Worm (Caenorhabditis elegans) whole organism, L1 larva: ENCODE measurements around the gene nas-12.

Experiments used
- C16A3.4 ChIP-seq: fragments of 150-350 bp; optimal IDR thresholded peaks from 2 replicates; lab custom pipeline; 2014; ENCODE audit warnings: missing biosample characterization, missing genetic modification characterization
- blmp-1 ChIP-seq: fragments of 150-350 bp; optimal IDR thresholded peaks from 2 replicates; lab custom pipeline; 2014; ENCODE audit warnings: missing biosample characterization, missing genetic modification characterization
- ceh-63 ChIP-seq: fragments of 200-800 bp; sonication (Bioruptor generic); optimal IDR thresholded peaks from 2 replicates; lab custom pipeline; 2018; ENCODE audit warnings: mild to moderate bottlenecking, missing genetic modification characterization, missing compliant biosample characterization
- ceh-82 ChIP-seq, 3 experiments: fragments of 150-350 bp in 1 of 3; sonication (generic microtip) in 2 of 3; optimal IDR thresholded peaks; 2 replicates each; lab custom pipeline; 2014 to 2017; ENCODE audit warnings: missing biosample characterization in 3 of 3, missing genetic modification characterization in 3 of 3
- ceh-88 ChIP-seq: fragments of 200-800 bp; sonication (Bioruptor generic); IDR thresholded peaks from 2 replicates; pipeline ENCODE4 v1.3.6; 2022; ENCODE audit warnings: missing genetic modification characterization, missing compliant biosample characterization
- dpl-1 ChIP-seq, 3 experiments: fragments of 150-350 bp in 2 of 3; sonication (generic microtip) in 1 of 3; optimal IDR thresholded peaks; 2 replicates each; lab custom pipeline; 2014 to 2017; ENCODE audit warnings: missing biosample characterization in 3 of 3, missing genetic modification characterization in 3 of 3, missing genetic modification reagents in 3 of 3
- dsc-1 ChIP-seq: sonication (generic microtip); optimal IDR thresholded peaks from 2 replicates; lab custom pipeline; 2016; ENCODE audit warnings: mild to moderate bottlenecking, missing genetic modification characterization, missing compliant biosample characterization
- efl-1 ChIP-seq, 4 experiments: fragments of 150-350 bp; optimal IDR thresholded peaks in 3 of 4; peaks in 1 of 4; 1 replicate in 1 of 4; 2 replicates in 3 of 4; lab custom pipeline; 2014; ENCODE audit warnings: missing biosample characterization in 2 of 4, missing genetic modification characterization in 2 of 4, missing genetic modification reagents in 2 of 4
- egl-13 ChIP-seq: sonication (generic microtip); optimal IDR thresholded peaks from 2 replicates; lab custom pipeline; 2016; ENCODE audit warnings: missing genotype, missing genetic modification reagents, missing genetic modification characterization, missing compliant biosample characterization
- elt-2 ChIP-seq: sonication (generic microtip); optimal IDR thresholded peaks from 2 replicates; lab custom pipeline; 2016; ENCODE audit warnings: missing genetic modification characterization, mild to moderate bottlenecking, inconsistent platforms, missing compliant biosample characterization, missing genetic modification reagents
- elt-3 ChIP-seq, 6 experiments: fragments of 150-350 bp in 1 of 6; sonication (generic microtip); optimal IDR thresholded peaks; 2 replicates each; lab custom pipeline; 2017 to 2018; ENCODE audit warnings: missing biosample characterization in 6 of 6, missing genetic modification characterization in 6 of 6, inconsistent platforms in 1 of 6
- fkh-4 ChIP-seq: sonication (generic microtip); optimal IDR thresholded peaks from 2 replicates; lab custom pipeline; 2016; ENCODE audit warnings: missing compliant biosample characterization, missing genetic modification characterization, borderline replicate concordance
- grh-1 ChIP-seq: fragments of 200-800 bp; sonication (Bioruptor generic); IDR thresholded peaks from 2 replicates; pipeline ENCODE4 v1.3.6; 2022; ENCODE audit warnings: missing genetic modification reagents, missing genetic modification characterization, missing compliant biosample characterization
- hpl-2 ChIP-seq: fragments of 150-350 bp; optimal IDR thresholded peaks from 2 replicates; lab custom pipeline; 2014; ENCODE audit warnings: missing biosample characterization, missing genetic modification reagents, missing genetic modification characterization
- irx-1 ChIP-seq: sonication (generic microtip); optimal IDR thresholded peaks from 2 replicates; lab custom pipeline; 2016; ENCODE audit warnings: missing genetic modification characterization, missing compliant biosample characterization
- isw-1 ChIP-seq: fragments of 200-800 bp; sonication (Bioruptor generic); IDR thresholded peaks from 2 replicates; pipeline ENCODE4 v1.3.6; 2022; ENCODE audit warnings: missing genetic modification characterization, missing compliant biosample characterization
- jun-1 ChIP-seq: fragments of 150-350 bp; optimal IDR thresholded peaks from 2 replicates; lab custom pipeline; 2014; ENCODE audit warnings: missing biosample characterization, missing genetic modification reagents, missing genetic modification characterization
- lin-14 ChIP-seq: fragments of 200-800 bp; sonication (Bioruptor generic); optimal IDR thresholded peaks from 2 replicates; lab custom pipeline; 2018; ENCODE audit warnings: mild to moderate bottlenecking, missing genetic modification characterization, moderate library complexity, missing compliant biosample characterization
- lin-15B ChIP-seq: fragments of 150-350 bp; sonication (generic microtip); optimal IDR thresholded peaks from 3 replicates; lab custom pipeline; 2014; ENCODE audit warnings: missing biosample characterization, missing genetic modification characterization
- lin-35 ChIP-seq, 2 experiments: fragments of 150-350 bp; optimal IDR thresholded peaks; 2 replicates each; lab custom pipeline; 2014; ENCODE audit warnings: missing biosample characterization in 2 of 2, missing genetic modification characterization in 2 of 2, missing genetic modification reagents in 2 of 2
- lin-39 ChIP-seq: fragments of 150-350 bp; optimal IDR thresholded peaks from 2 replicates; lab custom pipeline; 2014; ENCODE audit warnings: missing biosample characterization, missing genetic modification reagents, missing genetic modification characterization
- lsy-2 ChIP-seq, 2 experiments: fragments of 150-350 bp; optimal IDR thresholded peaks; 2 replicates each; lab custom pipeline; 2014; ENCODE audit warnings: missing biosample characterization in 2 of 2, missing genetic modification characterization in 2 of 2
- mep-1 ChIP-seq: fragments of 150-350 bp; optimal IDR thresholded peaks from 2 replicates; lab custom pipeline; 2014; ENCODE audit warnings: missing biosample characterization, missing genetic modification characterization
- nhr-19 ChIP-seq: fragments of 200-800 bp; sonication (Bioruptor generic); conservative IDR thresholded peaks from 2 replicates; pipeline ENCODE4 v1.3.6; 2022; ENCODE audit warnings: missing genetic modification characterization, missing compliant biosample characterization
- nhr-20 ChIP-seq: sonication (generic microtip); optimal IDR thresholded peaks from 2 replicates; lab custom pipeline; 2016; ENCODE audit warnings: mild to moderate bottlenecking, missing genetic modification characterization, missing compliant biosample characterization
- nhr-28 ChIP-seq: fragments of 150-350 bp; optimal IDR thresholded peaks from 2 replicates; lab custom pipeline; 2014; ENCODE audit warnings: missing biosample characterization, missing genetic modification characterization
- nhr-47 ChIP-seq: sonication (generic microtip); optimal IDR thresholded peaks from 2 replicates; lab custom pipeline; 2016; ENCODE audit warnings: mild to moderate bottlenecking, missing genetic modification characterization, moderate library complexity, missing compliant biosample characterization
- nhr-71 ChIP-seq: sonication (generic microtip); optimal IDR thresholded peaks from 2 replicates; lab custom pipeline; 2016; ENCODE audit warnings: mild to moderate bottlenecking, missing genetic modification characterization, moderate library complexity, missing compliant biosample characterization
- nhr-76 ChIP-seq: sonication (generic microtip); optimal IDR thresholded peaks from 2 replicates; lab custom pipeline; 2017; ENCODE audit warnings: missing biosample characterization, missing genetic modification characterization
- nhr-85 ChIP-seq: sonication (generic microtip); peaks from one replicate; lab custom pipeline; 2016; ENCODE audit warnings: missing genetic modification characterization, inconsistent platforms, missing compliant biosample characterization
- nhr-90 ChIP-seq: sonication (generic microtip); optimal IDR thresholded peaks from 2 replicates; lab custom pipeline; 2016; ENCODE audit warnings: mild to moderate bottlenecking, missing genetic modification characterization, missing compliant biosample characterization; ENCODE audit not compliant: poor library complexity
- pag-3 ChIP-seq: sonication (generic microtip); optimal IDR thresholded peaks from 2 replicates; lab custom pipeline; 2017; ENCODE audit warnings: missing genetic modification characterization, mild to moderate bottlenecking, missing compliant biosample characterization, antibody characterized with exemption, borderline replicate concordance; ENCODE audit not compliant: insufficient read depth
- skn-1 ChIP-seq: fragments of 150-350 bp; optimal IDR thresholded peaks from 2 replicates; lab custom pipeline; 2014; ENCODE audit warnings: missing biosample characterization, missing genetic modification characterization
- snpc-4 ChIP-seq: fragments of 150-350 bp; optimal IDR thresholded peaks from 2 replicates; lab custom pipeline; 2014; ENCODE audit warnings: missing biosample characterization, missing genetic modification characterization
- snu-23 ChIP-seq: sonication (generic microtip); optimal IDR thresholded peaks from 2 replicates; lab custom pipeline; 2016; ENCODE audit warnings: missing genetic modification characterization, missing compliant biosample characterization
- sox-4 ChIP-seq: sonication (generic microtip); optimal IDR thresholded peaks from 2 replicates; lab custom pipeline; 2016; ENCODE audit warnings: missing genetic modification characterization, missing compliant biosample characterization
- sup-37 ChIP-seq: fragments of 200-800 bp; sonication (Bioruptor generic); optimal IDR thresholded peaks from 2 replicates; lab custom pipeline; 2018; ENCODE audit warnings: mild to moderate bottlenecking, missing genetic modification characterization, missing compliant biosample characterization
- swsn-7 ChIP-seq: sonication (generic microtip); optimal IDR thresholded peaks from 2 replicates; lab custom pipeline; 2016; ENCODE audit warnings: missing genetic modification characterization, missing compliant biosample characterization
- tbx-2 ChIP-seq: sonication (generic microtip); optimal IDR thresholded peaks from 2 replicates; lab custom pipeline; 2016; ENCODE audit warnings: missing genetic modification characterization, missing compliant biosample characterization
- unc-130 ChIP-seq: fragments of 150-350 bp; optimal IDR thresholded peaks from 2 replicates; lab custom pipeline; 2017; ENCODE audit warnings: missing biosample characterization, missing genetic modification characterization, inconsistent platforms
- xbp-1 ChIP-seq: sonication (generic microtip); optimal IDR thresholded peaks from 2 replicates; lab custom pipeline; 2016; ENCODE audit warnings: missing genetic modification characterization, missing compliant biosample characterization
- zip-4 ChIP-seq: fragments of 200-800 bp; sonication (Bioruptor generic); optimal IDR thresholded peaks from 2 replicates; lab custom pipeline; 2018; ENCODE audit warnings: mild to moderate bottlenecking, missing genetic modification characterization, moderate library complexity, missing compliant biosample characterization

Gene nas-12

DNA sequence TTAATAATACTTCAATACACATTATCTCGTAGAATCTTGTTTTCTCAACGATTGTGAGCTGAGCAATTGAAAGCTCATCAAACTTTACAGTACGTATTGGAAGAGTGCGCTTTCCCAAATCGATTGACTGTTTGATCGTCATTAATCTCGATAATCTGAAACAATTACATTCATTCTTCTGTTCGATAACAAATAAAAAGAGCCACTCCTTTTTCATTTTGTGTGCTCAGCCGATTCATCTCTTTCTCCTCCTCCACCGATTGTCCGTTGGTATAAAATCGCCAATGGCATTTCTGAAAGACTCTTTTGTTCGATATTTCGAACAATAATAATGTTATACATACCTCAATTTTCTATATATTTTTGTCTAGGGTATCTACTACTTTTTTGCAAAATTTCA is at the start of gene nas-12:
TSS of gene nas-12 (plus strand) at position 301 of the 400 bp plus-strand sequence.
- TF ChIP-seq hpl-2 (no peak), snpc-4 (no peak), dsc-1 (no peak), elt-3 (tag; optimal IDR thresholded peaks at IDR 0.05; lab: Kevin White, UChicago) (no peak), tbx-2 (tag; lab: Kevin White, UChicago) (no peak), elt-2 (no peak), sup-37 (GFP tag; lab: Kevin White, UChicago) (no peak), irx-1 (no peak), sox-4 (tag; lab: Kevin White, UChicago) (no peak)

DNA sequence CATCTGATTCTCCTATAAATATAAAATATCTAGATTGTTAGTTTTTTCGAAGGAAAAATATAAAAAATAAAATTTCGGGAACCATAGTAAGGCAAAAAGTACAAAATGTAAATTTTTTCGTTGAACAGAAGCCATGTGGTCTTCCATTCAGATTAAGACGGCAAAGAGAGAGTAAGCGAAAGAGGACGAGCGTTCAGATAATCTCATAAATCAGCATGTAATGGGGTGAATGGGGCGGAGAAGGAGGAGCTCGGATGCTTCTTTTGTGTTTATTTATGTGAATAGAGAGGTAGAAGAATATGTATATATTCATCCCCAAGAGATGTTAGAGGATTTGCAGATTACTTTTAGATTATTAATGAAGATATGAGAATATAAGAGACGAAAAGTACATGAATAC is 49.5 kb upstream of the nas-12 start, which contains the start of gene pxf-1:
TSS of gene pxf-1 (minus strand) at position 14 of the 400 bp plus-strand sequence.
- TF ChIP-seq lin-35 (GFP tag; optimal IDR thresholded peaks at IDR 0.05; lab: Kevin White, UChicago) = no peak
- no peak for TF ChIP-seq nhr-76
- TF ChIP-seq nhr-28 (tag; lab: Kevin White, UChicago) = no peak
- no peak for TF ChIP-seq tbx-2 (tag; lab: Kevin White, UChicago)

DNA sequence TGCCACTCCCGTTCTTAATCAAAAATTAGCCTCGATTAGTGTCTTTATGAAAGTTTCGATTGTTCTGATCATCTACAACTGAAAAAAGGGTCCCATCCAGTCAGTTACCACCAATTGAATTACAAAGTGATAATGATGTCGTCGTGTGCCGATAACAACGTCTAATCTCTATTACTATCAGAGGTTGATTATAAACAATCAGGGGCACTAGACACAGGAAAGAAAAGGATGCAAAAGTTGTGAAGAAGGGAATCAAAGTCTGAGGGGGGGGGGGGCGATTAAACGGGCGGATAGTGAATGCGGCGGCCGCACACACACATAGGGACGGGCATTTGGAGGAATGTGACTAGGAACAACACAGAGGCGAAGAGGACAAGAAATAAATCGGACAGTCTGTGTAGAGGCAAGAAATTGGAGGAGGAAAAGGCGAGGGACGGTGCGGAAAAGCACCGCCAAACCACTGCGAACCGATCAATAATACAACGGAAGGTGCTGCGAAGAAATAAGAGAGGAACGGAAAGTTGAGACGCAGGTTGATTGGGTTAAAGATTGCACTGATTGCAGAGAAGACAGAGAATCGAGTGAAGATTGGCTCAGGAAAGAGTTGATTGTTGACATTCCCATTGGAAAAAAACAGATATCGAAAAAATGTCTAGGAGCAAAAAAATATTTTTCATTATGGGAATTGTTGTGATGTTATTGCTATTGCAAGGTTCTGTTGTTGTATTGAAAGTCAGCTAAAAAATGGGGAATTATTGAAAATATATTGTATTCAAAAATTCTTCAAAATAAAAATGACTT is 48.7 kb upstream of the nas-12 start:
- TF ChIP-seq efl-1 (optimal IDR thresholded peaks at IDR 0.05; lab: Kevin White, UChicago) (no peak), efl-1 (GFP tag; optimal IDR thresholded peaks at IDR 0.05 in 1 of 2; lab: Kevin White, UChicago) (peak in 1 of 2 experiments; percentile 62), swsn-7 (tag; lab: Kevin White, UChicago) (no peak), zip-4 (no peak), snu-23 (peak; percentile 25), nhr-71 (tag; lab: Kevin White, UChicago) (peak; percentile 14), elt-3 (tag; optimal IDR thresholded peaks at IDR 0.05; lab: Kevin White, UChicago) (peak in 2 of 6 experiments; percentile 0 to 8), nhr-90 (tag; lab: Kevin White, UChicago) (peak; percentile 33), unc-130 (tag; lab: Kevin White, UChicago) (no peak), elt-2 (peak; percentile 45), pag-3 (no peak), nhr-47 (tag; lab: Kevin White, UChicago) (peak; percentile 0), mep-1 (tag; lab: Kevin White, UChicago) (peak; percentile 14), nhr-19 (GFP tag; lab: Robert Waterston, UW) (peak; percentile 9; the same call in 1 of the 2 replicates), nhr-76 (no peak), lsy-2 (tag; optimal IDR thresholded peaks at IDR 0.05; lab: Kevin White, UChicago) (no peak), fkh-4 (tag; lab: Kevin White, UChicago) (no peak), lin-14 (peak; percentile 73), nhr-20 (tag; lab: Kevin White, UChicago) (peak; percentile 19), blmp-1 (peak; percentile 74)

DNA sequence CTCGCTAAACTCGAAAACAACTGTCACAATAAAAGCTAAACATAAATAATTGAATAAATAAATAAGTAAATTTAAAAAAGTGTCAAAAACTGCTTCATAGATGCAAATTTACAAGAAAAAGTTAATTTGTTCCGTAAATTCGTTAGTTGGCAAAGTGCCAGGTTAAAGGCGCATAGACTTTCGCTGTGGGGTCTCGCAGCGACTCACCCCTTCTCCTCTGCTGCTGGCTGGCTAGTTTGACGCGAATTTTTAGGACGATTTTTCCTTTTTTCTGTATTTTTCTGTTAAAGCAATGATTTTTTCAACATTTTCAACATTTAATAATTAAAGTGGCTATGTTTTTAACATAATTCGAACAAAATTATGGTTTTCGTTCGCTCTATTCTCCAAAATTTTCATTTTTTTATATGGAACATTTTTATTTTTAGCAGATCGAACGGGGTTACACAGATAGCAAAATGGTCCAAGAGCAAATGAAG is 47.5 kb upstream of the nas-12 start, which contains the start of gene rack-1:
TSS of gene rack-1 (plus strand) at position 429 of the 479 bp plus-strand sequence.
- TF ChIP-seq elt-3 (tag; optimal IDR thresholded peaks at IDR 0.05; lab: Kevin White, UChicago) (peak in 1 of 6 experiments; percentile 51), jun-1 (tag; lab: Kevin White, UChicago) (peak; percentile 41), egl-13 (no peak), isw-1 (GFP tag; lab: Robert Waterston, UW) (peak; percentile 7; the same call in 1 of the 2 replicates), lin-15B (tag; lab: Kevin White, UChicago) (peak; percentile 31), skn-1 (tag; lab: Kevin White, UChicago) (peak; percentile 26), lin-39 (tag; lab: Kevin White, UChicago) (no peak), dsc-1 (peak; percentile 35), nhr-90 (tag; lab: Kevin White, UChicago) (peak; percentile 31), ceh-82 (tag; optimal IDR thresholded peaks at IDR 0.05; lab: Kevin White, UChicago) (peak in 2 of 3 experiments; percentile 32 to 75), xbp-1 (tag; lab: Kevin White, UChicago) (peak; percentile 59), snu-23 (peak; percentile 68), C16A3.4 (tag; lab: Kevin White, UChicago) (peak; percentile 60), lin-14 (peak; percentile 71), mep-1 (tag; lab: Kevin White, UChicago) (peak; percentile 64), grh-1 (GFP tag; lab: Robert Waterston, UW) (no peak), lsy-2 (tag; optimal IDR thresholded peaks at IDR 0.05; lab: Kevin White, UChicago) (peak; percentile 67 to 84), fkh-4 (tag; lab: Kevin White, UChicago) (no peak), tbx-2 (tag; lab: Kevin White, UChicago) (peak; percentile 47), hpl-2 (no peak), swsn-7 (tag; lab: Kevin White, UChicago) (peak; percentile 50), ceh-88 (no peak), ceh-63 (GFP tag; lab: Kevin White, UChicago) (no peak), pag-3 (no peak), nhr-85 (tag; lab: Kevin White, UChicago) (peak; percentile 76), dpl-1 (GFP tag; optimal IDR thresholded peaks at IDR 0.05; lab: Kevin White, UChicago) (peak; percentile 48 to 71 (median 52))
